Fruit fly (Drosophila melanogaster): ENCODE measurements around the gene sov.

The sov gene

DNA sequence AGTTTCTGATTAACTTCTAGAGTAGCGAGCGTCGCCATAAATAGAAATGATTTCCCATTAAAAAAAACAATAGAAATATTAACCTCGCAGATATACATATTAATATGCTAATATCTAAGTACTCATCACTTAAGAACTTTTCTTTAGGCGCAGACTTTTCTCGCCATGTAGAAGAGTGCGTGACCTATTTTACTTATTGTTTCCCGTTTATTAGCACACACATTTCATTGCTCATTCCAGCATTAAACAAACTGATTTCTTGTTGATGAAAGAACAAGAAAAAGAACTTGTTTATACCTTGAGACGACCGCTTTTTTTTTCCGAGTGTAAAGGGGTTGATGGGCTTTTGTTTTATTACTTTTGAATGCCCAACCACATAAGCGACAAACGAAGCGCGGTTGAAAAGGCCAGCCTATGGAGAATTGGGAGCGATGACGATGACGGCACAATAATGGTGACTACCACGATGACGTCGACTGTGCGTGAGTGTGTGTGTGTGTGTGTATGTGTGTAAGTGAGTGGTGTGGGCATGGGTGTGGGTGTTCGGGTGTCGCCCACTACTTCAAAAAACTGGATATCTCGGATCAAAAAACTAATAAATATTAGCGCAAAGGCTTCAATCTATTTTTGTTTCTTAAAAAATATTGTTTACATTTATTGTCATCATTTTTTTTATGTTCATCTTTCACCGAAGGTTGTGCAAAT lies 40.0 kb downstream of the sov start (continued):
- no peak for TF ChIP-seq pfk (GFP tag; optimal IDR thresholded peaks at IDR 0.05)
- TF ChIP-seq Camta (GFP tag; optimal IDR thresholded peaks at IDR 0.05) = no peak
- TF ChIP-seq CG10274 (GFP tag; optimal IDR thresholded peaks at IDR 0.05) = no peak
- no peak for TF ChIP-seq CG4707 (GFP tag; optimal IDR thresholded peaks at IDR 0.05)
- peak; percentile 1 for TF ChIP-seq caup (GFP tag; optimal IDR thresholded peaks at IDR 0.05; ENCODE audit: severe bottlenecking)
- TF ChIP-seq insv (GFP tag; optimal IDR thresholded peaks at IDR 0.05) = no peak
- TF ChIP-seq CG8924 (tag; optimal IDR thresholded peaks at IDR 0.05) = peak; percentile 18
- TF ChIP-seq scrt (GFP tag; optimal IDR thresholded peaks at IDR 0.05) = no peak
- no peak for TF ChIP-seq CG4424 (GFP tag; optimal IDR thresholded peaks at IDR 0.05)
- no peak for TF ChIP-seq Optix (GFP tag; IDR thresholded peaks at IDR 0.05)
- peak; percentile 49 for TF ChIP-seq gem (tag; optimal IDR thresholded peaks at IDR 0.05)
- TF ChIP-seq sim (GFP tag; IDR thresholded peaks at IDR 0.05) = no peak
- TF ChIP-seq az2 (GFP tag; optimal IDR thresholded peaks at IDR 0.05) = peak; percentile 14
- no peak for TF ChIP-seq gt (GFP tag; IDR thresholded peaks at IDR 0.05)
- TF ChIP-seq CG12744 (GFP tag; optimal IDR thresholded peaks at IDR 0.05) = no peak
- TF ChIP-seq Trl (optimal IDR thresholded peaks at IDR 0.05) = no peak
- TF ChIP-seq Trl (GFP tag; optimal IDR thresholded peaks at IDR 0.05) = peak; percentile 13
- TF ChIP-seq stc (GFP tag; IDR thresholded peaks at IDR 0.05) = no peak
- no peak for TF ChIP-seq Lpt (GFP tag; optimal IDR thresholded peaks at IDR 0.05)
- no peak for TF ChIP-seq jigr1 (GFP tag; IDR thresholded peaks at IDR 0.05)
- peak; percentile 13 to 16 for TF ChIP-seq Pdp1 (GFP tag; optimal IDR thresholded peaks at IDR 0.05)
- peak; percentile 10 for TF ChIP-seq crc (GFP tag; optimal IDR thresholded peaks at IDR 0.05)
- peak; percentile 15 for TF ChIP-seq CG9437 (GFP tag; optimal IDR thresholded peaks at IDR 0.05)
- no peak for TF ChIP-seq Fer3 (tag; optimal IDR thresholded peaks at IDR 0.05)
- no peak for TF ChIP-seq pnt (GFP tag; optimal IDR thresholded peaks at IDR 0.05)
- TF ChIP-seq shn (GFP tag; optimal IDR thresholded peaks at IDR 0.05) = no peak
- no peak for TF ChIP-seq CG30431 (GFP tag; optimal IDR thresholded peaks at IDR 0.05)
- TF ChIP-seq CG18011 (GFP tag; optimal IDR thresholded peaks at IDR 0.05) = no peak
- TF ChIP-seq maf-S (GFP tag; optimal IDR thresholded peaks at IDR 0.05) = no peak
- no peak; the same call in 1 of the 2 replicates for TF ChIP-seq chm (GFP tag; IDR thresholded peaks at IDR 0.05)
- no peak for TF ChIP-seq ind (GFP tag; optimal IDR thresholded peaks at IDR 0.05)
- no peak for TF ChIP-seq CG7357 (GFP tag; IDR thresholded peaks at IDR 0.05)
- TF ChIP-seq Dref (GFP tag; IDR thresholded peaks at IDR 0.05) = no peak
- peak; percentile 2 for TF ChIP-seq CG13424 (tag; optimal IDR thresholded peaks at IDR 0.05)
- no peak for TF ChIP-seq vnd (GFP tag; IDR thresholded peaks at IDR 0.05; ENCODE audit: partially characterized antibody)
- no peak for TF ChIP-seq CG4730 (GFP tag; IDR thresholded peaks at IDR 0.05)
- TF ChIP-seq CG7271 (tag; optimal IDR thresholded peaks at IDR 0.05) = no peak
- 0 out of 3 replicates have a peak, but pooled peaks have one; percentile 10 for TF ChIP-seq H15 (GFP tag; IDR thresholded peaks at IDR 0.05)
- TF ChIP-seq ttk (GFP tag; IDR thresholded peaks at IDR 0.05) = no peak
- TF ChIP-seq CG4282 (GFP tag; optimal IDR thresholded peaks at IDR 0.05) = no peak
- no peak for TF ChIP-seq CG14441 (GFP tag; IDR thresholded peaks at IDR 0.05)
- peak; percentile 18 for TF ChIP-seq CG13775 (GFP tag; optimal IDR thresholded peaks at IDR 0.05)
- TF ChIP-seq sna (GFP tag; IDR thresholded peaks at IDR 0.05; ENCODE audit: partially characterized antibody) = no peak
- TF ChIP-seq CG8359 (GFP tag; optimal IDR thresholded peaks at IDR 0.05; ENCODE audit: borderline replicate concordance) = no peak
- no peak for TF ChIP-seq bigmax (GFP tag; optimal IDR thresholded peaks at IDR 0.05)
- no peak for TF ChIP-seq Fer1 (GFP tag; optimal IDR thresholded peaks at IDR 0.05)
- no peak for TF ChIP-seq CG14050 (GFP tag; IDR thresholded peaks at IDR 0.05)
- TF ChIP-seq HmgZ (tag; optimal IDR thresholded peaks at IDR 0.05) = no peak
- TF ChIP-seq CG8089 (GFP tag; optimal IDR thresholded peaks at IDR 0.05) = no peak
- no peak for TF ChIP-seq CG8281 (tag; optimal IDR thresholded peaks at IDR 0.05)
- no peak for TF ChIP-seq CG18262 (tag; optimal IDR thresholded peaks at IDR 0.05)
